Worm (Caenorhabditis elegans): ENCODE data around the gene ced-6.

DNA sequence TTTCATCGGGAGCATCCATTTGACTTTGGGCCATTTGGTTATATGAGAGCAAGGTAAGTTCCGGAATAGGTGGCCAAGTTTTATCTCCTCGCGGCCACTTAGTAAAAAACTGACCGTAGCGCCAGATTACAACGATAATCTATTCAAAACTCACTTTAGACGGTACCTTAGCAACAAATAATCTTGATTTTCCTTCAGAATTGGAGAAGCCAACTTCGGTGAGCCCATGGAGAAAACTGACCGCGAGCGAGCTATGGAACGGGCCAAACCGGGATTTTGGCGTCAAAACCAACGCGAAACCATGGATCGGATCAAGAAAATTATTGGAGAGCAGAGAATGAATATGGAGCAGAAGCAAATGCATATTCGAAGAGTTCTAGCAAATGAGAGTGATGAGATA, 9.9 kb upstream of the ced-6 start:
- TF ChIP-seq dmd-9 (GFP tag; IDR thresholded peaks at IDR 0.05) (no peak), lin-1 (GFP tag; IDR thresholded peaks at IDR 0.05) (no peak), ces-1 (GFP tag; optimal IDR thresholded peaks at IDR 0.05) (no peak), vab-7 (GFP tag; IDR thresholded peaks at IDR 0.05) (no peak), mep-1 (tag; optimal IDR thresholded peaks at IDR 0.05) (no peak)

Measured in whole organism, L4 larva.